Fruit fly (Drosophila melanogaster) Kc167 (cell line): ENCODE data around the gene RhoGEF64C.

Experiments
- Myc ChIP-seq: fragments of >200 bp; optimal IDR thresholded peaks from 2 replicates; lab custom pipeline; 2017; ENCODE audit warnings: missing external identifiers
- Sin3A ChIP-seq: fragments of >200 bp; optimal IDR thresholded peaks from 2 replicates; lab custom pipeline; 2018; ENCODE audit warnings: missing external identifiers
- insv ChIP-seq: fragments of >200 bp; optimal IDR thresholded peaks from 3 replicates; lab custom pipeline; 2018; ENCODE audit warnings: missing external identifiers
- psq ChIP-seq: fragments of >200 bp; optimal IDR thresholded peaks from 2 replicates; lab custom pipeline; 2017; ENCODE audit warnings: missing external identifiers
- ttk ChIP-seq: sonication (Bioruptor generic); optimal IDR thresholded peaks from 2 replicates; lab custom pipeline; 2017; ENCODE audit warnings: missing external identifiers

DNA sequence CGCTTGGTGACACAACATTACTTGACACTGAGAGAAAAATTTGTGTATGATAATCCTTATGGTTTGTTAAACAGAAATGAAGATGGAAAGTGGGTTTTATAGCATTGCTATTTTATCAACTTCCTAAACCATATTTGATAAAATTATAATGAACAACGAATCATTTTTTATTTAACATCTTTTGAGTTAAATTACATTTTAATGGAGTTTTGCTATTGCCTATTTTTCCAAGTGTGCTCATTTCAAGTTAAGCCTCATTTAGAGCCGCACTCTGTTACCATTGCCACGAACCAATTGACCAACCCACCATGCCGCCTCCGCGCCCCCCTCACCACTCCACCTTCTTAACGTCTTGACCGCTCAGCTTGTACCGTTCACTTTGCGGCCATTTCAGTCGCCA, 7.5 kb downstream of the RhoGEF64C start:
- TF ChIP-seq psq (lab: Kevin White, UChicago) (no peak), ttk (lab: Kevin White, UChicago) (no peak), Sin3A (lab: Kevin White, UChicago) (no peak), Myc (lab: Kevin White, UChicago) (no peak), insv (lab: Kevin White, UChicago) (no peak)
